Worm (Caenorhabditis elegans): ENCODE results near the gene ttr-53.

DNA sequence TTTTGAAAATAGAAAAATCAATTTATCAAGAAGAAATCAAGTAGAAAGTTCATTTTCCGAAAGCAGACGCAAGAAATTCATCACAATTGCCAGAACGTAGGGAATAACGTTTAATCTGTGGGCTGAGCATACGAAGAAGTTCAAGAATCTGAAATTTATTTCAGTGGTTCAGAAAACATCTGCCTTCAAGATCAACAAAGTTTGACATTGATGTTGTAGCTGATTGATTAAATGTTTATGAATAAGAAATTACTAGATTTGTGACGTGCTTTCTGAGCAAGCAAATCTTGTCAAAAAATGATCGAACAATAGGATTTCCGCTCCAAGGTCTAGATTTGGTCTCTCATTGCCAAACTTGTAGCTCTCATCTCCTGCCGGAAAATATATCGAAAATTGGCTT is 48.3 kb downstream of the ttr-53 start, which contains the start of gene K04D7.6:
- no peak for TF ChIP-seq hmbx-1 (tag; optimal IDR thresholded peaks at IDR 0.05)
- TF ChIP-seq ets-7 (tag; optimal IDR thresholded peaks at IDR 0.05), result no peak
- no peak for TF ChIP-seq F13C5.2 (tag; optimal IDR thresholded peaks at IDR 0.05)
- TF ChIP-seq tra-4 (tag; optimal IDR thresholded peaks at IDR 0.05), result no peak
- TF ChIP-seq ceh-36 (tag; optimal IDR thresholded peaks at IDR 0.05), result no peak
- no peak for TF ChIP-seq scrt-1 (GFP tag; IDR thresholded peaks at IDR 0.05)
- no peak for TF ChIP-seq ama-1 (optimal IDR thresholded peaks at IDR 0.05)
- TF ChIP-seq B0310.2 (tag; optimal IDR thresholded peaks at IDR 0.05), result no peak
- TF ChIP-seq tbx-11 (GFP tag; IDR thresholded peaks at IDR 0.05), result no peak
- no peak for TF ChIP-seq hnd-1 (tag; optimal IDR thresholded peaks at IDR 0.05)
- TF ChIP-seq tbx-37 (GFP tag; conservative IDR thresholded peaks at IDR 0.05), result no peak
- no peak for TF ChIP-seq flt-1 (GFP tag; IDR thresholded peaks at IDR 0.05)
- TF ChIP-seq pes-1 (GFP tag; IDR thresholded peaks at IDR 0.05), result no peak
- no peak for TF ChIP-seq sea-1 (GFP tag; conservative IDR thresholded peaks at IDR 0.05)
